Fruit fly (Drosophila melanogaster) whole organism, wandering third instar larva: ENCODE measurements around the gene da.

Experiments
- Dfd ChIP-seq: fragments of >200 bp; optimal IDR thresholded peaks from 2 replicates; lab custom pipeline; 2017; ENCODE audit warnings: missing biosample characterization, missing genetic modification characterization
- HLH106 ChIP-seq: fragments of 200-800 bp; optimal IDR thresholded peaks from 3 replicates; lab custom pipeline; 2019; ENCODE audit warnings: missing biosample characterization, mild to moderate bottlenecking, missing genetic modification characterization, moderate library complexity
- Hnf4 ChIP-seq: fragments of 200-800 bp; sonication (Bioruptor generic); optimal IDR thresholded peaks from 2 replicates; lab custom pipeline; 2016; ENCODE audit warnings: missing biosample characterization, mild to moderate bottlenecking, missing genetic modification characterization
- N ChIP-seq: fragments of >200 bp; optimal IDR thresholded peaks from 2 replicates; lab custom pipeline; 2018; ENCODE audit warnings: missing biosample characterization, missing external identifiers, missing genetic modification characterization
- fru ChIP-seq: fragments of 200-800 bp; sonication (Bioruptor generic); optimal IDR thresholded peaks from 3 replicates; lab custom pipeline; 2016; ENCODE audit warnings: missing biosample characterization, mild to moderate bottlenecking, missing genetic modification characterization
- h ChIP-seq: fragments of 200-800 bp; sonication (Bioruptor generic); optimal IDR thresholded peaks from 3 replicates; lab custom pipeline; 2016; ENCODE audit warnings: missing biosample characterization, mild to moderate bottlenecking, missing genetic modification characterization
- jim ChIP-seq: fragments of 175-275, 200-325 bp; sonication (Bioruptor generic); optimal IDR thresholded peaks from 2 replicates; lab custom pipeline; 2016; ENCODE audit warnings: missing biosample characterization, mild to moderate bottlenecking, missing genetic modification characterization
- psq ChIP-seq: fragments of 200-800 bp; sonication (Bioruptor generic); optimal IDR thresholded peaks from 3 replicates; lab custom pipeline; 2017; ENCODE audit warnings: missing biosample characterization, mild to moderate bottlenecking, missing genetic modification characterization, moderate library complexity
- usp ChIP-seq: fragments of >200 bp; optimal IDR thresholded peaks from 2 replicates; lab custom pipeline; 2017; ENCODE audit warnings: missing biosample characterization, missing genetic modification characterization

DNA sequence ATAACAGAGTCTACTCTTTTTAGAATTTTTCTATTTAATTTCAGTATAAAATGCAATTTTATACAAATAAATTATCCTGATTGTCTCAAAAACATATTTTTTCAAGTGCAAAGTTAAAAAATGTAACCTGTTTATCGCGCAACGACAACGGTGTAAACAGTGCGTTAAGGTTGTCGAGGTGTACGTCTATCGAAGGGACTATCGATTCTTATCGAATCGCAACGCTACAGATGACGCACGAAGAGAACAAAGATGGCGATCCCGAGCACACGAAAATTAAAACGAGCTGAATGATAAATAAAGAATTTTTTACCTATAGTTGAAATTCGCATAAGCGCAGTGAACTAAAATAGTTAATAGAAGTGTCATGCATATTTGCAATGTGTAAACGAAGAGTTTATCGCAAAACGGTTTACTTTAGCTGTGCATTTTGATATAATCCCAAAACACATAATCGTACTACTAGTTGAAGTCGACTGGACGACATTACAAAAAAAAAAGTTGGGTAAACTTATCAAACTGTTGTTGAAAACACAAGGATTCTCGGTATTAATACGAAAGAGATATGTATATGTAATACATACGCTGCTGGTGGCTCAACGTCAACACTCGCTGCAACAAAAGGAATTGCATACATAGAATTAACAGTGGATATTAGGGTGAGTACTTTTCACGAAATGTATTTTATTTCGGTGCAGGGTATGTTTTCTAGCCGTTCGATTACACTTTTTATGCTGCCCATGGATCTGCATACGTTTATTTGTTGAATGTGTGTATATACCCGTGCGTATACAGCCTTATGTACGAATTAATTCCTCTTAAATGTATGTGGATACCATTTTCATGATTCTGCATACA is at the start of gene da:
- peak; percentile 8 for TF ChIP-seq psq (GFP tag; lab: Kevin White, UChicago)
- no peak for TF ChIP-seq usp
- TF ChIP-seq Hnf4 (GFP tag; lab: Kevin White, UChicago): peak; percentile 52
- TF ChIP-seq h: peak; percentile 56
- no peak for TF ChIP-seq jim
- peak; percentile 94 for TF ChIP-seq N (GFP tag; lab: Kevin White, UChicago)
- peak; percentile 39 for TF ChIP-seq fru (GFP tag; lab: Kevin White, UChicago)
- no peak for TF ChIP-seq Dfd
- TF ChIP-seq HLH106: peak; percentile 61
